Worm (Caenorhabditis elegans): ENCODE data around the gene C02E7.7.

The C02E7.7 gene

DNA sequence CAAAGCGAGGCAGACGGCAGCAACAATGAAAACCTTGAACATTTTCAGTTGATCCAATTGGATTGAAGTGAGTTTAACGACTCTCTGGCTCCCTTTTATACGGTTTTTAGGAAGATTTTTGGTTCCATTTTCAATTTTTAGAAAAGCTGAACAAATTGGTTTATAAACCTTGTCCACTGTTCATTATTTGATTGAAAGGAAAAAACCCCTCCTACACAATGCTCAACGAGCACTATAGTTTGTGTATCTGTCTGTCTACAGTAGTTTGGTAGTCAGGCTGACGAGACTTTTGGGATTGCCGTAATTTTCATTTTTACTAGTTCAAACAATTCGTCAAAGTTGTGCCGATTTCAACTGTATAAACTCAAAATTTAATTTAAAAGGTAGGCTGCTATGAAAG is 39.1 kb downstream of the C02E7.7 start, which contains the start of gene T19H12.15:
T19H12.15 (minus strand) TSS at position 101 of the 400 bp plus-strand sequence.
- no peak for TF ChIP-seq F13C5.2 (tag; optimal IDR thresholded peaks at IDR 0.05)
- no peak for TF ChIP-seq aly-1 (tag; optimal IDR thresholded peaks at IDR 0.05)
- no peak for TF ChIP-seq sea-1 (GFP tag; conservative IDR thresholded peaks at IDR 0.05)
- TF ChIP-seq hmbx-1 (tag; optimal IDR thresholded peaks at IDR 0.05), result no peak
- TF ChIP-seq tbx-37 (GFP tag; conservative IDR thresholded peaks at IDR 0.05), result no peak
- no peak for TF ChIP-seq ceh-36 (tag; optimal IDR thresholded peaks at IDR 0.05)
- no peak for TF ChIP-seq ceh-13 (GFP tag; optimal IDR thresholded peaks at IDR 0.05)
- TF ChIP-seq flt-1 (GFP tag; IDR thresholded peaks at IDR 0.05), result no peak
- no peak for TF ChIP-seq tbx-11 (GFP tag; IDR thresholded peaks at IDR 0.05)
- TF ChIP-seq ama-1 (optimal IDR thresholded peaks at IDR 0.05), result no peak
- TF ChIP-seq hmg-4 (GFP tag; optimal IDR thresholded peaks at IDR 0.05), result no peak
- no peak for TF ChIP-seq hnd-1 (tag; optimal IDR thresholded peaks at IDR 0.05)
- no peak for TF ChIP-seq scrt-1 (GFP tag; IDR thresholded peaks at IDR 0.05)
- no peak for TF ChIP-seq pes-1 (GFP tag; IDR thresholded peaks at IDR 0.05)
- no peak for TF ChIP-seq tra-4 (tag; optimal IDR thresholded peaks at IDR 0.05)
- TF ChIP-seq B0310.2 (tag; optimal IDR thresholded peaks at IDR 0.05), result no peak
- TF ChIP-seq ets-7 (tag; optimal IDR thresholded peaks at IDR 0.05), result no peak

DNA sequence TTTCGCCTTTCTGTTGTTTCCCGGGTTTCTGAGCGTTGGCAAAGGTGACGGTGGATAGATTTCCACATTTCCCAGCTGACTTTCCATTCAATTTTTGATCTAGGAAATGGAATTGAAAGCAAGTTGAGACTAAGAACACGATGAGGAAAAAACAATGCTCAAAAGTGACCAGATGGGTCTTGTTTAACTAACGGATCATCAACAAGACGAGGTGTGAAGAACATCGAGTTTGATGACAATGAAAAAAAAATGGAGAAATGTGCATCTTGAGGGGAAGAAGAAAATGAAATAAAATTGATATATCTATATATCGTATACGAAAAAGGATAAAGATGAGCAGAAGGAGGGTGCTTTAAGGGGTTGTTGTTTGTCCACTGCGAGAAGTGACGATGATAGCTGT is 40.8 kb downstream of the C02E7.7 start, which contains the start of gene T19H12.6:
T19H12.6 (minus strand) TSS at position 101 of the 400 bp plus-strand sequence.
- TF ChIP-seq ets-7 (tag; optimal IDR thresholded peaks at IDR 0.05), result no peak
- no peak for TF ChIP-seq ceh-36 (tag; optimal IDR thresholded peaks at IDR 0.05)
- no peak for TF ChIP-seq hnd-1 (tag; optimal IDR thresholded peaks at IDR 0.05)
- TF ChIP-seq ceh-13 (GFP tag; optimal IDR thresholded peaks at IDR 0.05), result no peak
- TF ChIP-seq tra-4 (tag; optimal IDR thresholded peaks at IDR 0.05), result no peak
- TF ChIP-seq aly-1 (tag; optimal IDR thresholded peaks at IDR 0.05), result no peak
- no peak for TF ChIP-seq flt-1 (GFP tag; IDR thresholded peaks at IDR 0.05)
- TF ChIP-seq ama-1 (optimal IDR thresholded peaks at IDR 0.05), result no peak
- TF ChIP-seq F13C5.2 (tag; optimal IDR thresholded peaks at IDR 0.05), result no peak
- no peak for TF ChIP-seq sea-1 (GFP tag; conservative IDR thresholded peaks at IDR 0.05)
- TF ChIP-seq tbx-37 (GFP tag; conservative IDR thresholded peaks at IDR 0.05), result no peak
- no peak for TF ChIP-seq B0310.2 (tag; optimal IDR thresholded peaks at IDR 0.05)

DNA sequence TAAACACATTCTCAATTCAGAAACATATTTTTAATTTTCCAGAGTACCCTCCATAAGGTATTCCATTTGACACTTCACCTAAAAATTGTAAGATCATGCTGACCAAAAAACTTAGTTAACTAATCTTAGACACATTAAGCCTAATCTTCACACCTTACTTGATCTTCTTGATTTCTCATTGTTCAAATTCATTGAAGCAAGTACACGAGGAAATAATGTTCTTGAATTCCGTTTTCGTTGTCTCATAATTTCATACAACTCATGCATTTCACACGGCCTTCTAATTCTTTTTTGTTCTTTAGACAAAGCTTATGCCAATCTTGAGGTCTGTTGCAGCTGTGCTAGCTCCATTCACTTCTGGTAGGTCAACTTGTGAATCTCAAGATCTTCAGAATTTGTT is 46.4 kb downstream of the C02E7.7 start, which contains the start of gene srd-33:
srd-33 (plus strand) TSS at position 301 of the 400 bp plus-strand sequence.
- TF ChIP-seq ama-1 (optimal IDR thresholded peaks at IDR 0.05) (no peak), flt-1 (GFP tag; IDR thresholded peaks at IDR 0.05) (no peak), B0310.2 (tag; optimal IDR thresholded peaks at IDR 0.05) (no peak), tra-4 (tag; optimal IDR thresholded peaks at IDR 0.05) (no peak), ets-7 (tag; optimal IDR thresholded peaks at IDR 0.05) (no peak), hnd-1 (tag; optimal IDR thresholded peaks at IDR 0.05) (no peak), hmbx-1 (tag; optimal IDR thresholded peaks at IDR 0.05) (no peak), aly-1 (tag; optimal IDR thresholded peaks at IDR 0.05) (no peak), sea-1 (GFP tag; conservative IDR thresholded peaks at IDR 0.05) (no peak), pes-1 (GFP tag; IDR thresholded peaks at IDR 0.05) (no peak), tbx-11 (GFP tag; IDR thresholded peaks at IDR 0.05) (no peak), F13C5.2 (tag; optimal IDR thresholded peaks at IDR 0.05) (no peak), ceh-36 (tag; optimal IDR thresholded peaks at IDR 0.05) (no peak), tbx-37 (GFP tag; conservative IDR thresholded peaks at IDR 0.05) (no peak), scrt-1 (GFP tag; IDR thresholded peaks at IDR 0.05) (no peak), ceh-13 (GFP tag; optimal IDR thresholded peaks at IDR 0.05) (no peak)

DNA sequence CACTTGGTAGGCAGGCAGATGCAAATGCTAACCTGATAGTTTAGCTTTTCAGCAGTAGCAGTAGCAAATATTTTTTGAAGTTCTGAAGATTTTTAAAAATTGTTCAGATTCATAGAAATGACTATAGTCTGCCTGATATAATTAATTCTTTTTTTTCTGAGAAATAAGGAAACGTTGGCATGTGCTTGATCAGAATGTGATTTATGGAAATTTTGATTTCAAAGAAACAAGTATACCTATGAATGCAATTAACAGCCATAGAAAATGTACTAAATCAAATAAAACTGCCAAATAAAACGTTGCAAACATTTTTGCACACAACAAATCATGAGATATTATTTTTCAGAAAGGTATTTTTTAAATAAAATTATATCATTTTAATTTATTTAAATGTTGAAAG is 47.7 kb downstream of the C02E7.7 start:
- TF ChIP-seq tbx-37 (GFP tag; conservative IDR thresholded peaks at IDR 0.05), result no peak
- no peak for TF ChIP-seq tbx-11 (GFP tag; IDR thresholded peaks at IDR 0.05)
- no peak for TF ChIP-seq flt-1 (GFP tag; IDR thresholded peaks at IDR 0.05)
- TF ChIP-seq B0310.2 (tag; optimal IDR thresholded peaks at IDR 0.05), result no peak
- no peak for TF ChIP-seq pes-1 (GFP tag; IDR thresholded peaks at IDR 0.05)
- TF ChIP-seq ceh-36 (tag; optimal IDR thresholded peaks at IDR 0.05), result no peak
- no peak for TF ChIP-seq scrt-1 (GFP tag; IDR thresholded peaks at IDR 0.05)

DNA sequence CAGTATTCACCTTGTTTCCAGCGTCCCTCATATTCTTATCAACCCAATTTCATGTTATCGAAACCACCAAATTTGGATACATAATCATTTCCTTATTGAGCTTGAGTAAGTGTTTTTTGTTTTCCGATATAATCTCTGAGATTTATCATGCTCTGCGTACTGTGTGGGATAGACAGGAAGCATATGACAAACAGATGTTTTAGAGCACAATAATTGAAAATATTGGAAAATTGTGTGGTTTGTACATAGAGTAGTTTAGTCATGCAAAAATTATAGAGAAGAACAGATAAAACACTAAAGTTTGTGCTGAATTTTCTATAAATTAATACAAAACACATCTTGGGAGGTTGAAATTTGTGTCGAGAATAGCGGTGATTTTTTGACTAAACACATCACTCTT is 49.7 kb downstream of the C02E7.7 start:
- no peak for TF ChIP-seq aly-1 (tag; optimal IDR thresholded peaks at IDR 0.05)
- no peak for TF ChIP-seq tbx-11 (GFP tag; IDR thresholded peaks at IDR 0.05)
- no peak for TF ChIP-seq B0310.2 (tag; optimal IDR thresholded peaks at IDR 0.05)
- no peak for TF ChIP-seq tbx-37 (GFP tag; conservative IDR thresholded peaks at IDR 0.05)
- TF ChIP-seq scrt-1 (GFP tag; IDR thresholded peaks at IDR 0.05), result no peak
- TF ChIP-seq ama-1 (optimal IDR thresholded peaks at IDR 0.05), result no peak
- TF ChIP-seq ceh-36 (tag; optimal IDR thresholded peaks at IDR 0.05), result no peak
- TF ChIP-seq flt-1 (GFP tag; IDR thresholded peaks at IDR 0.05), result no peak
- no peak for TF ChIP-seq hnd-1 (tag; optimal IDR thresholded peaks at IDR 0.05)
- TF ChIP-seq ceh-13 (GFP tag; optimal IDR thresholded peaks at IDR 0.05), result no peak
- no peak for TF ChIP-seq pes-1 (GFP tag; IDR thresholded peaks at IDR 0.05)
- TF ChIP-seq tra-4 (tag; optimal IDR thresholded peaks at IDR 0.05), result no peak
- TF ChIP-seq F13C5.2 (tag; optimal IDR thresholded peaks at IDR 0.05), result no peak
- TF ChIP-seq hmg-4 (GFP tag; optimal IDR thresholded peaks at IDR 0.05), result no peak
- TF ChIP-seq sea-1 (GFP tag; conservative IDR thresholded peaks at IDR 0.05), result no peak
- TF ChIP-seq hmbx-1 (tag; optimal IDR thresholded peaks at IDR 0.05), result no peak
- TF ChIP-seq ets-7 (tag; optimal IDR thresholded peaks at IDR 0.05), result no peak
